Fruit fly (Drosophila melanogaster): Measurements from ENCODE around the gene CG45064.

DNA sequence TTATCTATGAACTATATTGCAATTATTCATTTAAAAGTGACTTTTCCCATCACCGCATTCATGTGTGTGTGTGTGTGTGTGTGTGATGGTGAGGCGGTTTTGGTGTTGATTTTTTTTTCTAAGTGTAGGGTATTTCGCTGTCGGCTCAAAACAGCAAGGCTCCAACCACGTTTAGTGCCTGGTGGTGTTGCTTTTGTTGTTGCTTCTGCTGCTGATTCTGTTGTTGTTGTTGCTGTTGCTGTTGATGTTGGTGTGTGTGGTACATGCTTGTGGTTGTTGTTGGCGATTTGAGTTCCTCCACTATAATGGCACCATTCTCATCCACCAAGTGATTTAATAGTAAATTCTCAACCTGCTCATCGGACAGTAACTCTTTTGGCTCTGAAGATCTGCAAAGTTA, 54.7 kb downstream of the CG45064 start:
- TF ChIP-seq CG12768 (GFP tag; optimal IDR thresholded peaks at IDR 0.05) (no peak), CG11617 (GFP tag; optimal IDR thresholded peaks at IDR 0.05) (no peak), bab1 (GFP tag; optimal IDR thresholded peaks at IDR 0.05) (no peak), CG7101 (tag; optimal IDR thresholded peaks at IDR 0.05) (no peak), CG7045 (GFP tag; optimal IDR thresholded peaks at IDR 0.05) (no peak), kay (GFP tag; ENCODE audit: borderline replicate concordance) (no peak), toe (GFP tag; optimal IDR thresholded peaks at IDR 0.05) (no peak), CG1620 (GFP tag; optimal IDR thresholded peaks at IDR 0.05) (no peak)
